Worm (Caenorhabditis elegans): Measurements from ENCODE around the gene F41B4.3.

- TF ChIP-seq flt-1 (GFP tag; IDR thresholded peaks at IDR 0.05) (no peak), hmg-4 (GFP tag; optimal IDR thresholded peaks at IDR 0.05) (no peak), ama-1 (optimal IDR thresholded peaks at IDR 0.05) (no peak), ets-7 (tag; optimal IDR thresholded peaks at IDR 0.05) (no peak), aly-1 (tag; optimal IDR thresholded peaks at IDR 0.05) (no peak), B0310.2 (tag; optimal IDR thresholded peaks at IDR 0.05) (no peak), tra-4 (tag; optimal IDR thresholded peaks at IDR 0.05) (no peak), F13C5.2 (tag; optimal IDR thresholded peaks at IDR 0.05) (no peak), hnd-1 (tag; optimal IDR thresholded peaks at IDR 0.05) (no peak), pes-1 (GFP tag; IDR thresholded peaks at IDR 0.05) (no peak), sea-1 (GFP tag; conservative IDR thresholded peaks at IDR 0.05) (no peak), tbx-37 (GFP tag; conservative IDR thresholded peaks at IDR 0.05) (no peak), tbx-11 (GFP tag; IDR thresholded peaks at IDR 0.05) (no peak)
These were observed 39.4 kb upstream of the F41B4.3 start for ce11 chrX:6875273-6875672.
